Worm (Caenorhabditis elegans) whole organism, L4 larva: ENCODE measurements around the gene vha-15.

Source experiments
- F44E2.7 ChIP-seq: fragments of 200-800 bp; sonication (Bioruptor generic); IDR thresholded peaks from 2 replicates; pipeline ENCODE4 v2.1.2; 2022; ENCODE audit warnings: missing genetic modification characterization, missing compliant biosample characterization
- aly-2 ChIP-seq: sonication (generic microtip); optimal IDR thresholded peaks from 2 replicates; lab custom pipeline; 2018; ENCODE audit warnings: missing biosample characterization, missing genetic modification characterization
- ctbp-1 ChIP-seq: fragments of 200-800 bp; sonication (Bioruptor generic); IDR thresholded peaks from 2 replicates; pipeline ENCODE4 v1.3.6; 2022; ENCODE audit warnings: missing genetic modification reagents, missing genetic modification characterization, missing compliant biosample characterization
- daf-12 ChIP-seq: fragments of 150-350 bp; optimal IDR thresholded peaks from 2 replicates; lab custom pipeline; 2014; ENCODE audit warnings: missing biosample characterization, missing genetic modification reagents, missing genetic modification characterization
- dmd-8 ChIP-seq: fragments of 200-800 bp; sonication (Bioruptor generic); IDR thresholded peaks from 2 replicates; pipeline ENCODE4 v1.3.6; 2022; ENCODE audit warnings: missing genetic modification characterization, missing compliant biosample characterization
- egl-27 ChIP-seq: sonication (generic microtip); optimal IDR thresholded peaks from 3 replicates; lab custom pipeline; 2017; ENCODE audit warnings: missing biosample characterization, missing genetic modification reagents, missing genetic modification characterization
- fos-1 ChIP-seq: fragments of 150-350 bp; optimal IDR thresholded peaks from 2 replicates; lab custom pipeline; 2014; ENCODE audit warnings: missing biosample characterization, missing genetic modification characterization
- nhr-111 ChIP-seq: fragments of 200-800 bp; sonication (Bioruptor generic); optimal IDR thresholded peaks from 2 replicates; lab custom pipeline; 2018; ENCODE audit warnings: mild to moderate bottlenecking, missing genetic modification characterization, missing compliant biosample characterization
- nhr-76 ChIP-seq: fragments of 150-350 bp; optimal IDR thresholded peaks from 2 replicates; lab custom pipeline; 2014; ENCODE audit warnings: missing biosample characterization, missing genetic modification characterization
- unc-39 ChIP-seq: sonication (generic microtip); optimal IDR thresholded peaks from 2 replicates; lab custom pipeline; 2017; ENCODE audit warnings: missing biosample characterization, missing genetic modification characterization

ce11 chrX:2276000-2276399, 38.3 kb downstream of the vha-15 start:
- TF ChIP-seq ctbp-1 (GFP tag; lab: Robert Waterston, UW) (no peak), daf-12 (tag; lab: Kevin White, UChicago) (no peak), egl-27 (no peak), nhr-111 (no peak), unc-39 (tag; lab: Kevin White, UChicago) (no peak), fos-1 (tag; lab: Kevin White, UChicago) (no peak), dmd-8 (GFP tag; lab: Robert Waterston, UW) (no peak), aly-2 (tag; lab: Kevin White, UChicago) (no peak), nhr-76 (tag; lab: Kevin White, UChicago) (no peak), F44E2.7 (GFP tag; lab: Robert Waterston, UW) (no peak)
